Worm (Caenorhabditis elegans) whole organism, L4 larva: Measurements from ENCODE around the gene npp-10.

Experiments used
- F44E2.7 ChIP-seq: fragments of 200-800 bp; sonication (Bioruptor generic); IDR thresholded peaks from 2 replicates; pipeline ENCODE4 v2.1.2; 2022; ENCODE audit warnings: missing genetic modification characterization, missing compliant biosample characterization
- F49E8.2 ChIP-seq: sonication (generic microtip); optimal IDR thresholded peaks from 2 replicates; lab custom pipeline; 2016; ENCODE audit warnings: missing compliant biosample characterization, mild to moderate bottlenecking, missing genetic modification characterization, borderline replicate concordance
- Y5F2A.4 ChIP-seq: fragments of 200-800 bp; sonication (Bioruptor generic); optimal IDR thresholded peaks from 2 replicates; lab custom pipeline; 2018; ENCODE audit warnings: mild to moderate bottlenecking, missing genetic modification characterization, missing compliant biosample characterization
- Y75B8A.6 ChIP-seq: fragments of 200-800 bp; sonication (Bioruptor generic); IDR thresholded peaks from 2 replicates; pipeline ENCODE4 v1.3.6; 2022; ENCODE audit warnings: missing genetic modification reagents, missing genetic modification characterization, missing compliant biosample characterization
- ZK337.2 ChIP-seq: fragments of 200-800 bp; sonication (Bioruptor generic); IDR thresholded peaks from 2 replicates; pipeline ENCODE4 v1.3.6; 2022; ENCODE audit warnings: missing genetic modification reagents, missing genetic modification characterization, missing compliant biosample characterization
- attf-4 ChIP-seq: sonication (generic microtip); optimal IDR thresholded peaks from 3 replicates; lab custom pipeline; 2017; ENCODE audit warnings: missing biosample characterization, missing genetic modification characterization
- ceh-28 ChIP-seq: fragments of 150-350 bp; optimal IDR thresholded peaks from 2 replicates; lab custom pipeline; 2014; ENCODE audit warnings: missing biosample characterization, missing genetic modification reagents, missing genetic modification characterization
- ceh-44 ChIP-seq: fragments of 200-800 bp; sonication (Bioruptor generic); IDR thresholded peaks from 2 replicates; pipeline ENCODE4 v1.3.6; 2022; ENCODE audit warnings: missing genetic modification reagents, missing genetic modification characterization, missing compliant biosample characterization
- daf-16 ChIP-seq, 3 experiments: sonication (generic microtip); optimal IDR thresholded peaks; 2 replicates each; lab custom pipeline; 2016 to 2017; ENCODE audit warnings: missing genetic modification characterization in 3 of 3, missing genetic modification reagents in 3 of 3, mild to moderate bottlenecking in 2 of 3, missing compliant biosample characterization in 2 of 3, missing biosample characterization in 1 of 3, moderate library complexity in 1 of 3
- dve-1 ChIP-seq: sonication (generic microtip); optimal IDR thresholded peaks from 2 replicates; lab custom pipeline; 2017; ENCODE audit warnings: antibody characterized with exemption, mild to moderate bottlenecking, missing genetic modification characterization, missing compliant biosample characterization; ENCODE audit not compliant: insufficient read depth
- hlh-11 ChIP-seq: fragments of 200-800 bp; sonication (Bioruptor generic); optimal IDR thresholded peaks from 2 replicates; lab custom pipeline; 2018; ENCODE audit warnings: mild to moderate bottlenecking, missing genetic modification characterization, missing compliant biosample characterization
- hlh-30 ChIP-seq: sonication (generic microtip); optimal IDR thresholded peaks from 2 replicates; lab custom pipeline; 2017; ENCODE audit warnings: antibody characterized with exemption, mild to moderate bottlenecking, missing genetic modification characterization, missing compliant biosample characterization; ENCODE audit not compliant: insufficient read depth
- jun-1 ChIP-seq: fragments of 150-350 bp; optimal IDR thresholded peaks from 2 replicates; lab custom pipeline; 2014; ENCODE audit warnings: missing biosample characterization, missing genetic modification reagents, missing genetic modification characterization
- lin-29 ChIP-seq: fragments of 200-800 bp; sonication (Bioruptor generic); IDR thresholded peaks from 2 replicates; pipeline ENCODE4 v1.3.6; 2022; ENCODE audit warnings: missing genetic modification reagents, missing genetic modification characterization, missing compliant biosample characterization
- lin-38 ChIP-seq: fragments of 200-800 bp; sonication (Bioruptor generic); IDR thresholded peaks from 2 replicates; pipeline ENCODE4 v1.3.6; 2022; ENCODE audit warnings: missing genetic modification reagents, missing genetic modification characterization, missing compliant biosample characterization
- lin-39 ChIP-seq: fragments of 150-350 bp; optimal IDR thresholded peaks from 2 replicates; lab custom pipeline; 2014; ENCODE audit warnings: missing biosample characterization, missing genetic modification reagents, missing genetic modification characterization
- lsy-2 ChIP-seq, 2 experiments: fragments of 150-350 bp in 1 of 2; sonication (generic microtip) in 1 of 2; optimal IDR thresholded peaks; 2 replicates each; lab custom pipeline; 2014 to 2017; ENCODE audit warnings: missing biosample characterization in 2 of 2, missing genetic modification characterization in 2 of 2
- mep-1 ChIP-seq: fragments of 150-350 bp; sonication (generic microtip); optimal IDR thresholded peaks from 3 replicates; lab custom pipeline; 2014; ENCODE audit warnings: missing biosample characterization, missing genetic modification characterization
- mes-2 ChIP-seq: sonication (generic microtip); optimal IDR thresholded peaks from 2 replicates; lab custom pipeline; 2016; ENCODE audit warnings: missing genotype, mild to moderate bottlenecking, missing genetic modification characterization, missing compliant biosample characterization; ENCODE audit not compliant: poor library complexity, severe bottlenecking
- nhr-102 ChIP-seq: sonication (generic microtip); optimal IDR thresholded peaks from 2 replicates; lab custom pipeline; 2016; ENCODE audit warnings: mild to moderate bottlenecking, missing genetic modification characterization, moderate library complexity, missing compliant biosample characterization
- nhr-11 ChIP-seq: fragments of 150-350 bp; optimal IDR thresholded peaks from 2 replicates; lab custom pipeline; 2014; ENCODE audit warnings: missing biosample characterization, missing genetic modification characterization
- nhr-25 ChIP-seq: sonication (generic microtip); optimal IDR thresholded peaks from 2 replicates; lab custom pipeline; 2017; ENCODE audit warnings: missing genetic modification characterization, mild to moderate bottlenecking, missing compliant biosample characterization, antibody characterized with exemption, moderate library complexity, borderline replicate concordance; ENCODE audit not compliant: insufficient read depth
- nhr-28 ChIP-seq: fragments of 150-350 bp; optimal IDR thresholded peaks from 2 replicates; lab custom pipeline; 2014; ENCODE audit warnings: missing biosample characterization, missing genetic modification characterization
- nhr-41 ChIP-seq: fragments of 200-800 bp; sonication (Bioruptor generic); IDR thresholded peaks from 2 replicates; pipeline ENCODE4 v1.3.6; 2022; ENCODE audit warnings: missing genetic modification reagents, missing genetic modification characterization, missing compliant biosample characterization
- nhr-42 ChIP-seq: fragments of 200-800 bp; sonication (Bioruptor generic); IDR thresholded peaks from 2 replicates; pipeline ENCODE4 v1.3.6; 2022; ENCODE audit warnings: missing genetic modification characterization, missing compliant biosample characterization
- nhr-6 ChIP-seq: fragments of 150-350 bp; optimal IDR thresholded peaks from 2 replicates; lab custom pipeline; 2014; ENCODE audit warnings: missing biosample characterization, missing genetic modification characterization
- nhr-77 ChIP-seq: fragments of 150-350 bp; optimal IDR thresholded peaks from 2 replicates; lab custom pipeline; 2014; ENCODE audit warnings: missing biosample characterization, missing genetic modification characterization
- php-3 ChIP-seq: fragments of 200-800 bp; sonication (Bioruptor generic); IDR thresholded peaks from 2 replicates; pipeline ENCODE4 v1.3.6; 2022; ENCODE audit warnings: missing genetic modification reagents, missing genetic modification characterization, missing compliant biosample characterization
- pqm-1 ChIP-seq: sonication (generic microtip); optimal IDR thresholded peaks from 2 replicates; lab custom pipeline; 2017; ENCODE audit warnings: missing biosample characterization, missing genetic modification characterization
- set-16 ChIP-seq: fragments of 200-800 bp; sonication (Bioruptor generic); IDR thresholded peaks from 2 replicates; pipeline ENCODE4 v1.3.6; 2022; ENCODE audit warnings: missing genetic modification reagents, missing genetic modification characterization, missing compliant biosample characterization
- snpc-1.2 ChIP-seq: fragments of 200-800 bp; sonication (Bioruptor generic); IDR thresholded peaks from 2 replicates; pipeline ENCODE4 v1.3.6; 2022; ENCODE audit warnings: missing genetic modification reagents, missing genetic modification characterization, missing compliant biosample characterization
- snpc-4 ChIP-seq: fragments of 150-350 bp; optimal IDR thresholded peaks from 2 replicates; lab custom pipeline; 2014; ENCODE audit warnings: missing biosample characterization, missing genetic modification characterization
- spr-1 ChIP-seq: sonication (generic microtip); optimal IDR thresholded peaks from 2 replicates; lab custom pipeline; 2016; ENCODE audit warnings: mild to moderate bottlenecking, missing genetic modification characterization, missing compliant biosample characterization
- tra-1 ChIP-seq: fragments of 200-800 bp; sonication (Bioruptor generic); IDR thresholded peaks from 2 replicates; pipeline ENCODE4 v1.3.6; 2022; ENCODE audit warnings: missing genetic modification reagents, missing genetic modification characterization, missing compliant biosample characterization
- unc-130 ChIP-seq: sonication (generic microtip); optimal IDR thresholded peaks from 2 replicates; lab custom pipeline; 2016; ENCODE audit warnings: missing genetic modification reagents, missing genetic modification characterization, missing compliant biosample characterization
- unc-62 ChIP-seq, 3 experiments: fragments of 150-350 bp in 1 of 3; sonication (generic microtip); optimal IDR thresholded peaks in 2 of 3; peaks in 1 of 3; 1 replicate in 1 of 3; 2 replicates in 2 of 3; lab custom pipeline; 2014 to 2017; ENCODE audit warnings: missing biosample characterization in 3 of 3, missing genetic modification characterization in 3 of 3, missing genetic modification reagents in 3 of 3, missing genotype in 1 of 3
- zag-1 ChIP-seq: fragments of 150-350 bp; optimal IDR thresholded peaks from 2 replicates; lab custom pipeline; 2014; ENCODE audit warnings: missing biosample characterization, missing genetic modification characterization
- ztf-11 ChIP-seq: fragments of 150-350 bp; optimal IDR thresholded peaks from 2 replicates; lab custom pipeline; 2014; ENCODE audit warnings: missing biosample characterization, missing genetic modification characterization

Gene npp-10

DNA sequence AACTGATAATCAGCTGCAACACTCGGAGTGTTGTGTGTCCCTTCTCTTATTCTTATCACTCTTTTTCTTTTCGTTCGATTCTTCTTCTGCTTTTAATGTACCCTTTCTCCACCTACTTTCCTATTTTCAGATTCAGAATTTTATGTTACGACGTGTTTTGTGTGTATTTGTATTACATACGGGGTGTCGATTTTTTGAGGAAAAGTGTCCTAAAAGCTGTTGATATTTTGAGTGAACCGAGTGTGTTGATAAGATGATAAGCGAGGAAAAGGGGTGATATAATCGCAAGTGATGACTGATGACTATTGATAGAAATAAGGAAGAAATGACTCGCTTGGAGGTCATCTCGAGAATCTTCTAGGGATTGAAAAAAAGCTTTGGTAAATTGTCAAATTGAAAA is 38.0 kb downstream of the npp-10 start (continued):
- TF ChIP-seq mep-1 (tag; lab: Kevin White, UChicago) (no peak), ceh-28 (tag; lab: Kevin White, UChicago) (no peak), snpc-1.2 (GFP tag; lab: Robert Waterston, UW) (no peak), lin-38 (GFP tag; lab: Robert Waterston, UW) (no peak), hlh-30 (tag; lab: Kevin White, UChicago) (no peak), jun-1 (tag; lab: Kevin White, UChicago) (no peak), lin-29 (no peak), ZK337.2 (no peak), spr-1 (tag; lab: Kevin White, UChicago) (no peak), F44E2.7 (no peak), F49E8.2 (tag; lab: Kevin White, UChicago) (no peak), tra-1 (no peak), Y75B8A.6 (no peak), nhr-77 (no peak), lin-39 (no peak), nhr-11 (tag; lab: Kevin White, UChicago) (no peak), snpc-4 (tag; lab: Kevin White, UChicago) (no peak), ztf-11 (tag; lab: Kevin White, UChicago) (no peak), pqm-1 (tag; lab: Kevin White, UChicago) (peak; percentile 97), set-16 (no peak), nhr-41 (GFP tag; lab: Robert Waterston, UW) (peak; percentile 56; the same call in 1 of the 2 replicates), php-3 (GFP tag; lab: Robert Waterston, UW) (0 out of 2 replicates have a peak, but pooled peaks have one; percentile 34)

DNA sequence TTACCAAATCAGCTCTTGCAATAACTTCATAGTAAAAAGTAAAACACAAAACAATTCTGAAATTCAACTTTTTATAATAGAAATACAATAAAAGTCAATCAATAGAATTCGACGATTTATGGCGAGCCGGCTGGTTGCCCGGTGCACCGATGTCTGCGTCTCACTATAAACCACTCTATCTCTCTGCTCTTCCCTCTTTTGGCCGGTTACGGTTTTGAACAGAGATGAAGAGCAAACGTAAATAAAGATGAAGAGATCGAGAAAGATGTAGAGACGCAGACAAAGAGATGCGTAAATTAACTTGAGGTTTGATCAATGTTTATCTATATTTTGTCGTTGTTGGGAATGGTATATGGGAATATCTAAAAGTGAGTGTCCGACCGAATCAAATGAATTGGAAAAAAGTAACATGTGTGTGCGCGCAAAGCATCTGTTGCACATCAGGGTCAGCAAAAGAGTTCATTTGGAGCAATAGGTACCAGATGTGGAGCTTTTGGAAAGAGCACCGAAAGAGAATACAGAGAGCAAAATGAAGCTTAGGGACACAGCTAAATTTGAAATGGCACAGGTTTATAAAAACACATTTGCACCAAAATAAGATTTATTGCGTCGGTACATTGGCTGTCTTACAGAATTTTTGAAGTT is 39.0 kb downstream of the npp-10 start:
- TF ChIP-seq nhr-28 (tag; lab: Kevin White, UChicago) (peak; percentile 12), hlh-11 (tag; lab: Kevin White, UChicago) (peak; percentile 32), daf-16 (GFP tag; optimal IDR thresholded peaks at IDR 0.05; lab: Kevin White, UChicago) (no peak), daf-16 (tag; optimal IDR thresholded peaks at IDR 0.05; lab: Kevin White, UChicago) (peak; percentile 64), attf-4 (no peak), dve-1 (peak; percentile 55), nhr-6 (tag; lab: Kevin White, UChicago) (peak; percentile 37), snpc-1.2 (GFP tag; lab: Robert Waterston, UW) (no peak), lin-29 (no peak), nhr-42 (GFP tag; lab: Robert Waterston, UW) (no peak), zag-1 (tag; lab: Kevin White, UChicago) (no peak), mes-2 (tag; lab: Kevin White, UChicago) (peak; percentile 36), unc-62 (GFP tag; optimal IDR thresholded peaks at IDR 0.05 in 1 of 2; lab: Kevin White, UChicago) (peak in 1 of 2 experiments; percentile 58), unc-62 (tag; optimal IDR thresholded peaks at IDR 0.05; lab: Kevin White, UChicago) (no peak), lsy-2 (tag; optimal IDR thresholded peaks at IDR 0.05; lab: Kevin White, UChicago) (no peak)

DNA sequence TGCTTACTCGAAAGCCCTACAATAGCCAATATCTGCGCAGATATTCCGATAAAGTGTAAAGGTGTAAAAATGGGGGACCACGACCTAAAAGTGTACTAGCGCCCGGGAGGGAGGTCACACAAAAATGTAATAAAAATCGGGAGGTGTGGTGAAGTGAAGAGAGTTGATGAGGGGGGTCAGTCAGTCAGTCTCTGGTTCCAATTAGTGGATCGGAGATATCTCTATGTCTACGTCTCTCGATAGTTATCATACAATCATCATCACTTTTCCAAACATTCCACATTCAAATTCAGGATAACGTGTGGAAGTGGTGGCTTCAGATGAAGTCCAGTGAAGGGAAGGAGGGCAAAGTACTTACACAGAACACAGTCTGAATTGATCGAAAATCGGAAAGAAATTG is 43.3 kb downstream of the npp-10 start:
- no peak for TF ChIP-seq hlh-11 (tag; lab: Kevin White, UChicago)
- no peak for TF ChIP-seq Y5F2A.4 (GFP tag; lab: Kevin White, UChicago)
- no peak for TF ChIP-seq lsy-2 (tag; optimal IDR thresholded peaks at IDR 0.05; lab: Kevin White, UChicago)
- TF ChIP-seq ceh-44 (GFP tag; lab: Robert Waterston, UW): no peak
- no peak for TF ChIP-seq nhr-102
- TF ChIP-seq attf-4: no peak
- no peak for TF ChIP-seq lin-29
- TF ChIP-seq unc-130 (GFP tag; lab: Kevin White, UChicago): no peak
- no peak for TF ChIP-seq nhr-25 (tag; lab: Kevin White, UChicago)
- TF ChIP-seq nhr-28 (tag; lab: Kevin White, UChicago): no peak
- no peak for TF ChIP-seq ztf-11 (tag; lab: Kevin White, UChicago)
